Fruit fly (Drosophila melanogaster) ovary, adult (tissue): Measurements from ENCODE around the gene p24-2.
"Not testable (repeated sequence)": the region's sequence is repeated elsewhere in the genome, so short reads cannot be mapped to it uniquely, and the experiment has no call there.

Experiments used
- CG17801 ChIP-seq: fragments of 200-800 bp; optimal IDR thresholded peaks from 2 replicates; lab custom pipeline; 2019; ENCODE audit warnings: missing biosample characterization, mild to moderate bottlenecking, missing genetic modification characterization, moderate library complexity; ENCODE audit not compliant: partially characterized antibody

p24-2 gene

DNA sequence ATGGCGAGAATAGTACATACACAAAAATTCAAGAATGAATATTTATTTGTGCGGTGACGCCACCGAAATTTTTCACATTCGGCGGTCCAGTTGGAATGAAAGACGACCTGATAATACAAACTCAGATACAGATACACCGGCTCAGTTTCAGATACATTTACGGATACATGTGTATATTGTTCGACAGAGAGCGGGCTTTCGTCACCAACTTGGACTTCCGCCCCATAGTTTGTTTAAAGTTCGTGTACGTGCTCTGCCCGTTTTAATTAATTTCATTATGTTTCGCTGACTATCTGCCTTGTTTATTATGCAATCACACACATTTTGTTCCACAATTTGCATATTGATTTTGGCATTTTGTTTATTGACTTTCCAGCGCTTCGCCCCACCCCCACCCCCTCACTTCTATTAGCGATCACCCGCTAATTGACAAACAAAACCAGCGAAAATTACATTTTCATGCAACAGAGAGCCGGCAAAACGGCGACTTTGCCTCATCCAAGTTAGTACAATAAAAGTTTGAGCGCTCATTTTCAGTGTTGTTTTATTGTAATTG is 8.6 kb upstream of the p24-2 start:
- TF ChIP-seq CG17801 (GFP tag; lab: Kevin White, UChicago): no peak

DNA sequence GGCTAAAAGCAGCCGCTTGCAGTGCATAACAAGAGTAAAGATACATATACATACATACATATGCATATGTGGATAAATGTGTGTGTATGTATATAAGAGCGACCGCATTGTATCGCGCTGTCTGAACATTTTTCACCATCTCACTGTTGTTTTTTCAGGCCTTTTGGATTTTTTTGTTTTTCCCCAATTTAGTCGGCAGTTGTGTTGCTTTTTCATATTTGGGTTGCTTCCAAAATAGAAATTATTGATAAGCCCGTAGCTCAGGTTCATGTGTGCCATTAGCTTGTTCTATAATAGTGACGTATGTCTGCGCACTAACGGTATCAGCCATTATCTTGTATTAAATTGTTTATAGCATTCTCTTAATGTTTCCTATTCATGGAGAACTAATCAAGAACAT is 7.9 kb upstream of the p24-2 start:
- no peak for TF ChIP-seq CG17801 (GFP tag; lab: Kevin White, UChicago)

DNA sequence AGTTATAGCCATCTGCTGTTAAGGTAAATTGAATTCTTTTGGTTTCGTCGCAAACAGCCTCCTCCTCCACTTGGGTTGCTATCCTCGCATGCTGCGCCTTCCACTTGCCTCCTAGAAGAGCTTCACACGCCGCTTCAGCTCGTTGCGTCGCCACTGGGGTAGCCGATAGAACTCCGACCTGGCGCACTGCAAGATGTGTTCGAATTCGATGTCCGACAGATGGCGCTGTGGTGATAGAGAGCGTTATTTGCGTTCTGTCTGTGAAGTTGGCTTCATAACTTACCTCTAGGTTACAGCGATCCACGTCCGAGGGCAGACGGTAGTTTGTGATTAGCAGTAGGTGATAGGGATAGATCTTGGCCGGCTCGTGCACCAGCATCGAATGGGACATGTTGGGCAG is 2.4 kb upstream of the p24-2 start:
- TF ChIP-seq CG17801 (GFP tag; lab: Kevin White, UChicago): no peak

DNA sequence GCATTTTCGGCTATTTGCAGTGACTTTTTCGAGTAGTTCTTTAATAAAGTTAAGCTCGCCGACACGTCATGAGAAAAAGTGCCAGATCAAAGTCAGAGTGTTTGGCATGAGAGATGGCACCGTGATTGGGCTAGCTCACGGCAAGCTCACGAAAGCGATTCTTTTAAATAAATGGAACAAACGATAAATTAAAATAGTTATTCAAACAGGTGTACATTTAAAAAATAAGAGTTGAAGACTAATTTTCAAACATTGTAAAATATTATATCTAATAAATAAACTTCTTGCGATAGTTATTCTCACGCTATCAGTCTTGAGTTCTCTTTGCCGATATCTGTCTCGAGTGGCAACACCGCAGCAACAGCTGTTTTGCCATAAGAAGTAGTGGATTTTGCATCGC is 7.2 kb downstream of the p24-2 start, which contains the start of the genes eca and CG18542:
Gene eca (minus strand): TSS at position 101 of the 400 bp plus-strand sequence.
Gene CG18542 (plus strand): TSS at position 385 of the 400 bp plus-strand sequence.
- TF ChIP-seq CG17801 (GFP tag; lab: Kevin White, UChicago): not testable (repeated sequence)

DNA sequence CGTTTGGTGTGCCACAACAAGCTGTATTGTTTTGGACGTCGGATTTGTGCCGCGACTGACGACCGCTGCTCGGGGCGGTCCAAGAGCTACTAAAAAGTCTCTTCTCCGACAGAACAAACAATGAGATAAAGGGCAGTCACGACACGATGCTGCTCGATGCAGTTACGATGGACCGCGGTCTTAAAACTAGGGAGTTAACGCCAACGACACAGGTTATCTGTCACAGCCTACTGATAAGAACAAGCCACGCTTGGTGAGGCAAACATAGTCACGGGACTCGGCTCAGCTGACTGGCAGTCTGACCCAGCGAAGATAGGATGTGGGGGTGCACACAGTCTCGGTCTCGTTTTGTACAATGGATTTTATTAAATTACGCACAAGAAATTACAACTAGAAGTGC is 8.5 kb downstream of the p24-2 start, which contains the start of gene CG9444:
Gene CG9444 (minus strand): TSS at position 140 of the 400 bp plus-strand sequence.
- no peak for TF ChIP-seq CG17801 (GFP tag; lab: Kevin White, UChicago)

DNA sequence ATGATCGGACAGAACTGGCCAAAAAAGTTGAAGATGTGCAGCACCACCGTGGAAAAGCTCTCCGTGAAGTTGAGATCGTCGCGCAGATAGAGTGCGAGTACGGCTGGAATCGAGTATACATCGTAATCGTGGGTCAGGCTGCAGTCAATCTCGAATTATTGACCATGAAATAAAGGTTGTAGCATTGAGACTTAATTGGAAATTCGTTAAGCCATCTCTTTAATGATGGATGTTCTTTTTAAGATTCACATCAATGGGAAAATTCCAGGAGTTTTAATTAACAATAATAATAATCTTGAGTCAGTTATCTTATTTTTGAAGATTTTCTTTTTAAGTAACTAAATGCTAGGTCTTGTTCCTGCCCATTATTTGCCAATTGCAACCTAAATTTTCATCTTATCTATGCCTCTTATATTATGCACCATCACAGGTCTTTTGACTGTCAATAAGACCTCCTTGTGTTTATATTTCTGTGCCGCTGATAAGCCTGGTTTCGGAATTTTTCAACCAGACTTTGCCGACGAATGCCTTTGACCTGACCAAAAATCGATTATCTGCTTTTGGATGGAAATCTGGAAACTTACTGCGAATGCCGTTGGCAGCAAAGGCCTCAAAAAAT is 9.4 kb downstream of the p24-2 start:
- no peak for TF ChIP-seq CG17801 (GFP tag; lab: Kevin White, UChicago)

DNA sequence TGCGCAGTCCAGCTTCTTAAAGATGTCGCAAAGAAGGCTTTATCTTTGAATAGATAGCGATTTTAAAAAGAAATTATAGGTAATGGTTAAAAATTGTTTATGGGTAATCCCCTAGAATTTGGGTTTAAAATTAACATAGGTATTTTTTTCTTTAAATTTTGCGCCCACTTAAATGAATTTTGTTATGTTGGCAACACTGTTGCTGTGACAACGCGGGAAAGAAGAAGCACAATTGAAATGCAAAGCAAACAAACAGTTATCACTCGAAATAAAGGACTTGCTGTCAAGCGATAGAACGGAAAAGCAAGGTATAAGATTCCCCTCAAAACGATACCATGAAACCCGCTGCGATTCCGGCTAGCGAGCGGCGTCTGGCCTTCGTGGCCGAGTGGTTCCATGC is 12.8 kb downstream of the p24-2 start, which contains the start of gene nmdyn-D7:
Gene nmdyn-D7 (plus strand): TSS at position 194 of the 400 bp plus-strand sequence.
- no peak for TF ChIP-seq CG17801 (GFP tag; lab: Kevin White, UChicago)

DNA sequence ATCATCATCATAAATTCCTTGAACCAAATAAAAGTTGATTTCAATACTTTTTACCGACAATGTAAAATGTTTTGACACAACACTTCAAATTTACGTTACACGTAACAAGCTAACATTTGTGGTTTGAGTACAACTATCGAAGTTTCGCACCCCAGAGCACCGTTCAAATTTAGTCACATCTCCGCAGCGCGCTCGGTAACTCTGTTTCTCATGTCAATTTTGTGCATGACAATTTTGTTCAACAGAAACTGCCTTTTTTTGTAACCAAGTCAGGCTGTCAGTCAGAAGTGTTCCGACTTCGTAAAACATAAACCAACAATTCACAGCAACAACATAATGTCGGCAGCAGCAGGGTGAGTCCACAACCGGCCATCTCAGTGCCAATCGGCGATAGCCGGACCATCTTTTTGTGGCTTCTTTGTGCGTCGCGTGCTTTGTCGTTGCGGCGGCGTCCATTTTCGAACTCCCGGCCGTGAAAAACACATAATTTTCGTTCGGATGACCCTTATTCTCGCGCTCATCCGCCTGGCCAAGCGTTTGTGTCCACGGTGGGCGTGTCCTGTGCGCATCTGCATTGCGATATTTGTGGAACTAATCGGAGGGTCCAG is 14.8 kb downstream of the p24-2 start, which contains the start of gene p23:
Gene p23 (plus strand): TSS at position 194 of the 608 bp plus-strand sequence.
- TF ChIP-seq CG17801 (GFP tag; lab: Kevin White, UChicago): no peak

DNA sequence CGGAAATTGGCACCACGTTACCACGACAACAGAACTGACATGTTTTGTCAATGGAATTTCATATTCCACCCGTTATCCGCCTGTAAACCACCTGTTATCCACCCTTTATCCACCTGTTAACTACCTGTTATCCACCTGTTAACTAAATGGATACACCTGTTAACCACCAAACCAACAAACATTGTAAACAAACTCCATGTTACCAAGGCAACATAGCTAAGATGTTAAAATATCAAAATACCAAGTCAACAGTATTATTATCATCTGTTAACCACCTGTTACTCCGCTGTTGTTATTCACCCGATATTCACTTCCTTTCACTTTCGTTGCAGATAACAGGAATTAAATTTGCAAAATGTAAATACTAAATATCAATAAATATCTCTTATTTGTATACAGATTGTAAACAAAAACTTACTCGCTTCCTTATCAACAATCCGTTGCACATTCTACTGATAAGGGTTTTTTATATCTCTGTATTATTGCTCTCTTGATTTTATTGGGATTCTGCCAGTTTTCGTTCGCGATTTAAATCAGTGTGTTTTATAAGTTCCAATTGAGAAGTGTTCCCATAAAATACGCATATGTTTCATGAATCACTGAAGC is 17.5 kb downstream of the p24-2 start, which contains the start of gene Nepl12:
Gene Nepl12 (plus strand): TSS at position 556 of the 606 bp plus-strand sequence.
- no peak for TF ChIP-seq CG17801 (GFP tag; lab: Kevin White, UChicago)

DNA sequence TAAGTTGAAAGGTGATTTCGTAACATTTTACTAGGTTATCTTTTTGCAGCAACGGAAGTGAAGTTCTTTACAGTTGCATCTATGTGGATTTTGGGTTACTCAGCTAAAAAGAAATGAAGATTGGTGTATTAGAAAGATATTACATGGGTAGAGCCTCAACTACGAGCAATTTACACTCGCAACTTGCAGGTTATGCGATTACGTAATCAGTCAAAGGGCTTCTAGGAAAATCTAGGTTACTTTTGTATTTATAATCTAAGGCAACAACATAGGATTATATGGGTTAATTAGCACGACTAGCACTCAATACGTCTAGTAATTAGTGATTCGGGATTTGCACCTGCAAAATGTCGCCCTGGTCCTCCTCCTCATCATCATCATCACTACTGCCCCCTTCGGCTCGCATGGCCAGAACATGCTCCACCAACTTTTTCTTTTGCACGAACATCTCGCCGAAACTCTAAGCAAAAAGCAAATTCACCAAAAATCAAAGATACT is 18.3 kb downstream of the p24-2 start, which contains the start of gene Dhc1:
Gene Dhc1 (minus strand): TSS at position 448 of the 498 bp plus-strand sequence.
- TF ChIP-seq CG17801 (GFP tag; lab: Kevin White, UChicago): no peak

DNA sequence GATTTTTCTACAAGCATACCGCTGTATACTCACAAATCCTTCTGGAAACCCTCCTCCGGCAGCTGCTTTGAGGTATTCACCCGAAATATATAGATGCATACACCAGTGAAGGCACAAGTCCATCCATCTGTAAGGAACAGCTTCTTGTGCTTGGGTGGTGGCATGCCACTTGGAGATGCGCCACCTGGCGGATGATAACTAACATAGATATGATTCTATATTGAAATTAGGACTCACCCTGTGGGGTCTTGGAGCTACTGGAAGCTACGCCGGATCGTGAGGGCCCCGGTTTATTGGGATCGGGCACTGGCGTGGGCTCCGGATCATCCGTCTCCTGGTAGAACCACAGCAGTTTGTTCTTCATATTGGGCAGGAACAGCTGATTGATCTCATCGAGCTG is 19.4 kb downstream of the p24-2 start:
- no peak for TF ChIP-seq CG17801 (GFP tag; lab: Kevin White, UChicago)

DNA sequence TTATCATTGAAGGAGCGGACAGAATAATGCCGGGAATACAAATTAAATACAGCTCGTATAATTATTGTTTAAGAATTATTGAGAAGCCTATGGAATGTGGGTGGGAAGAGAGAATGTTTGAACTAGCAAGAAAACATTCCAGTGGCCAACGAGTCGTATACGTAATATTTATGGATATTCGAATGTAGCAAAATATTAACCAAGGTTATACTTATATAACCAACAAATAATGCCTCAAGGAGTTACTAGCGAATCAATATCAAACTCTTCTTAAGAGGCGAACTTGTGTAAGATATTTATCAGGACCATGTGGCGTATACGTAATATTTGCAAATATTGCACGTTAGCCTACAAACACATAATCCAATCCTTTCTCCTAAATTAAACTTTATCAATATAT is 27.2 kb downstream of the p24-2 start:
- no peak for TF ChIP-seq CG17801 (GFP tag; lab: Kevin White, UChicago)

DNA sequence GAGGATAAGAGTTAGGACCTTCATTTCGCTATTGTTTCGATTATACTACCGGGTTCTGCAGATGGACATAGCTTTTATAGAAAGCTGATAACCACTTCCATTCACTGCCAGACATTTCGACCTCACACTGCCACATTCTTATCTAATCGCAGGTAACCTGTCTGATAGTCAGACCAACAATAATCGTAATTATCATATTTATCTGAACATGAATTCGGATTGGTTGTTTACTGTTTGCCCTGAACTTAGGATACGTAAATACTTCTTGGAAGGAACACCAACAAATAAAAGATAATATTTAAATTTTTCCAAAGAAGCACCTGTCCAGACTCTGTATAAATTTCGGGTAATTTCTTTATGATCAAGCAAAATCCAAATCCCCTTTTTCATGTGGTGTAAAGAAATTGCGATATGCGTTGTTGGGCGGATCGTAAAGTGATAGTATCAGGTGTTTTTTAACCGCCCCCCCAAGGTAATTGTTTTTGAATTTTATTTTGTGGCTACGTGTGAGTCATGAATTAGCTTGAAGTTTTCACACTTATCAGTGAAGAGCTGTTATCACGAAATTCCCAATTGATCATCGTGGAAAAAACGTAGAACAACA is 46.4 kb downstream of the p24-2 start, which contains the start of gene Fst:
Gene Fst (minus strand): TSS at position 51 of the 604 bp plus-strand sequence.
- TF ChIP-seq CG17801 (GFP tag; lab: Kevin White, UChicago): no peak

DNA sequence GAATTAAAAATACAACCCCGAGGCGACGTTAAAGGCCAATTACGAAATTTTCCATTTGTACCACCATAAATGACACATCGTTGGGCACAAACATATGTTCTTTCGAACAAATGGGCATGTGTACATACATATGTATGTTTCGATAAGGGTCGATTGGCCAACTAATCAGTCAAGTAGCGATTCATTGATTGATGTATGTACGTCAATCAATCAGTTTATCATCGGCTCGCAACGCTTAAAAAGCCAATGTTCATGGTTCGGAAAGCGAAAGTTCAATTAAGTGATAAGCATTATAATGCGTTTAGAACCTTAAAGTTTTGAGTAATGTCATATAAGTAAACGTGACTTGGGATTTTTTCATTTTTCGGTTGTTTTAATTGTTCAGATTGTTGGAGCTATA is 48.0 kb downstream of the p24-2 start:
- no peak for TF ChIP-seq CG17801 (GFP tag; lab: Kevin White, UChicago)
